Worm (Caenorhabditis elegans) whole organism, L3 larva: ENCODE measurements around the gene C16D9.6.

Experiments
- R02D3.7 ChIP-seq: fragments of 150-350 bp; optimal IDR thresholded peaks from 2 replicates; lab custom pipeline; 2014; ENCODE audit warnings: missing biosample characterization, missing genetic modification characterization
- ZK546.5 ChIP-seq: sonication (generic microtip); optimal IDR thresholded peaks from 2 replicates; lab custom pipeline; 2017; ENCODE audit warnings: missing biosample characterization, missing genetic modification characterization
- ama-1 ChIP-seq: fragments of 150-350 bp; optimal IDR thresholded peaks from 2 replicates; lab custom pipeline; 2018
- ceh-82 ChIP-seq: fragments of 150-350 bp; optimal IDR thresholded peaks from 2 replicates; lab custom pipeline; 2014; ENCODE audit warnings: missing biosample characterization, missing genetic modification characterization
- ceh-9 ChIP-seq: sonication (generic microtip); optimal IDR thresholded peaks from 2 replicates; lab custom pipeline; 2018; ENCODE audit warnings: missing biosample characterization, missing genetic modification characterization
- daf-12 ChIP-seq: fragments of 150-350 bp; optimal IDR thresholded peaks from 2 replicates; lab custom pipeline; 2014; ENCODE audit warnings: missing biosample characterization, missing genetic modification reagents, missing genetic modification characterization
- egl-27 ChIP-seq: sonication (generic microtip); optimal IDR thresholded peaks from 4 replicates; lab custom pipeline; 2017; ENCODE audit warnings: missing biosample characterization, missing genetic modification reagents, missing genetic modification characterization
- elt-1 ChIP-seq: fragments of 150-350 bp; optimal IDR thresholded peaks from 2 replicates; lab custom pipeline; 2014; ENCODE audit warnings: missing biosample characterization, missing genetic modification characterization
- elt-2 ChIP-seq: sonication (generic microtip); optimal IDR thresholded peaks from 2 replicates; lab custom pipeline; 2016; ENCODE audit warnings: missing genetic modification reagents, mild to moderate bottlenecking, missing genetic modification characterization, missing compliant biosample characterization
- elt-3 ChIP-seq, 3 experiments: fragments of 150-350 bp in 1 of 3; sonication (generic microtip) in 2 of 3; optimal IDR thresholded peaks; 2 replicates in 2 of 3; 4 replicates in 1 of 3; lab custom pipeline; 2014 to 2017; ENCODE audit warnings: missing biosample characterization in 3 of 3, missing genetic modification characterization in 3 of 3
- eor-1 ChIP-seq, 2 experiments: fragments of 150-350 bp; optimal IDR thresholded peaks; 2 replicates each; lab custom pipeline; 2014 to 2018; ENCODE audit warnings: missing biosample characterization in 2 of 2, missing genetic modification characterization in 2 of 2
- fkh-10 ChIP-seq: sonication (generic microtip); optimal IDR thresholded peaks from 2 replicates; lab custom pipeline; 2017; ENCODE audit warnings: missing biosample characterization, missing genetic modification reagents, missing genetic modification characterization
- fkh-2 ChIP-seq: fragments of 150-350 bp; optimal IDR thresholded peaks from 2 replicates; lab custom pipeline; 2014; ENCODE audit warnings: missing biosample characterization, missing genetic modification reagents, missing genetic modification characterization
- jun-1 ChIP-seq: fragments of 150-350 bp; optimal IDR thresholded peaks from 2 replicates; lab custom pipeline; 2014; ENCODE audit warnings: missing biosample characterization, missing genetic modification reagents, missing genetic modification characterization
- lin-15B ChIP-seq: fragments of 150-350 bp; optimal IDR thresholded peaks from 2 replicates; lab custom pipeline; 2014; ENCODE audit warnings: missing biosample characterization, missing genetic modification characterization
- lin-39 ChIP-seq: fragments of 150-350 bp; optimal IDR thresholded peaks from 2 replicates; lab custom pipeline; 2018; ENCODE audit warnings: missing biosample characterization, missing genetic modification reagents, missing genetic modification characterization
- mdl-1 ChIP-seq: fragments of 150-350 bp; optimal IDR thresholded peaks from 2 replicates; lab custom pipeline; 2014; ENCODE audit warnings: missing biosample characterization, missing genetic modification characterization
- mml-1 ChIP-seq: fragments of 150-350 bp; sonication (generic microtip); optimal IDR thresholded peaks from 3 replicates; lab custom pipeline; 2014; ENCODE audit warnings: missing biosample characterization, missing genetic modification characterization
- nfya-1 ChIP-seq: sonication (generic microtip); optimal IDR thresholded peaks from 2 replicates; lab custom pipeline; 2017; ENCODE audit warnings: missing genetic modification characterization, mild to moderate bottlenecking, missing compliant biosample characterization, antibody characterized with exemption, moderate library complexity; ENCODE audit not compliant: insufficient read depth
- nhr-23 ChIP-seq: fragments of 150-350 bp; optimal IDR thresholded peaks from 2 replicates; lab custom pipeline; 2014; ENCODE audit warnings: missing biosample characterization, missing genetic modification reagents, missing genetic modification characterization
- nhr-25 ChIP-seq: sonication (generic microtip); optimal IDR thresholded peaks from 2 replicates; lab custom pipeline; 2017; ENCODE audit warnings: missing biosample characterization, missing genetic modification characterization
- nhr-28 ChIP-seq: fragments of 150-350 bp; optimal IDR thresholded peaks from 2 replicates; lab custom pipeline; 2014; ENCODE audit warnings: missing biosample characterization, missing genetic modification characterization
- nhr-43 ChIP-seq: sonication (generic microtip); optimal IDR thresholded peaks from 2 replicates; lab custom pipeline; 2016; ENCODE audit warnings: mild to moderate bottlenecking, missing genetic modification characterization, missing compliant biosample characterization; ENCODE audit not compliant: poor library complexity, severe bottlenecking
- nhr-67 ChIP-seq: fragments of 150-350 bp; optimal IDR thresholded peaks from 2 replicates; lab custom pipeline; 2014; ENCODE audit warnings: missing biosample characterization, missing genetic modification characterization
- nhr-77 ChIP-seq: fragments of 150-350 bp; optimal IDR thresholded peaks from 2 replicates; lab custom pipeline; 2014; ENCODE audit warnings: missing biosample characterization, missing genetic modification characterization
- pha-4 ChIP-seq: fragments of 150-350 bp; optimal IDR thresholded peaks from 2 replicates; lab custom pipeline; 2014; ENCODE audit warnings: missing biosample characterization, missing genetic modification reagents, missing genetic modification characterization
- pqm-1 ChIP-seq: fragments of 150-350 bp; optimal IDR thresholded peaks from 2 replicates; lab custom pipeline; 2017; ENCODE audit warnings: missing biosample characterization, missing genetic modification characterization, inconsistent platforms
- sea-2 ChIP-seq: fragments of 150-350 bp; sonication (generic microtip); optimal IDR thresholded peaks from 4 replicates; lab custom pipeline; 2014; ENCODE audit warnings: missing biosample characterization, missing genetic modification reagents, missing genetic modification characterization
- skn-1 ChIP-seq: fragments of 150-350 bp; optimal IDR thresholded peaks from 2 replicates; lab custom pipeline; 2014; ENCODE audit warnings: missing biosample characterization, missing genetic modification characterization
- snpc-4 ChIP-seq: fragments of 150-350 bp; optimal IDR thresholded peaks from 2 replicates; lab custom pipeline; 2014; ENCODE audit warnings: missing biosample characterization, missing genetic modification characterization
- unc-62 ChIP-seq: fragments of 150-350 bp; sonication (generic microtip); optimal IDR thresholded peaks from 4 replicates; lab custom pipeline; 2014; ENCODE audit warnings: missing biosample characterization, missing genetic modification reagents, missing genetic modification characterization
- ztf-11 ChIP-seq: fragments of 150-350 bp; optimal IDR thresholded peaks from 2 replicates; lab custom pipeline; 2014; ENCODE audit warnings: missing biosample characterization, missing genetic modification characterization
- ztf-4 ChIP-seq: fragments of 150-350 bp; optimal IDR thresholded peaks from 2 replicates; lab custom pipeline; 2014; ENCODE audit warnings: missing biosample characterization, missing genetic modification characterization

C16D9.6 gene

DNA sequence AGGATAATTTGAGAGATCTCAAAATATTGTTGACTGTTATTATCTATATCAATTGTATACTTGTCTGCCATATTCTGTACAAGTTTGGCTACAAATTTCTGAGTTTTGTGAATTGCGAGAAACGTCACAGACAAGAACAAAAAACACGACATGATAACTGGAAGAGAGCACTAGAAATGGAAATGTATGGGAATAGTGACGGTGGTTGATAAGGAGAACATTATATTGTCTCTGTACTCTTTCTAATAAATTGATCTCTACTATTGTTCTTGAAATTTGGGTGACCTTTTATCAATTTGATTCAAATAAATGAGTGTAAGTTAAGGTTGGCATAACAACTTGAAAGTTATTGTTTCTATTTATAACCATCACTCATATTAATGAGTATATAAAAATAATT is 37.3 kb downstream of the C16D9.6 start:
- TF ChIP-seq pha-4 = no peak
- TF ChIP-seq fkh-10 (GFP tag; lab: Kevin White, UChicago) = no peak
- no peak for TF ChIP-seq skn-1
- TF ChIP-seq lin-39 (tag; lab: Kevin White, UChicago) = no peak
- no peak for TF ChIP-seq fkh-2
- TF ChIP-seq elt-2 (tag; lab: Kevin White, UChicago) = peak; percentile 87
- TF ChIP-seq pqm-1 (tag; lab: Kevin White, UChicago) = peak; percentile 83
- TF ChIP-seq lin-15B (tag; lab: Kevin White, UChicago) = no peak

DNA sequence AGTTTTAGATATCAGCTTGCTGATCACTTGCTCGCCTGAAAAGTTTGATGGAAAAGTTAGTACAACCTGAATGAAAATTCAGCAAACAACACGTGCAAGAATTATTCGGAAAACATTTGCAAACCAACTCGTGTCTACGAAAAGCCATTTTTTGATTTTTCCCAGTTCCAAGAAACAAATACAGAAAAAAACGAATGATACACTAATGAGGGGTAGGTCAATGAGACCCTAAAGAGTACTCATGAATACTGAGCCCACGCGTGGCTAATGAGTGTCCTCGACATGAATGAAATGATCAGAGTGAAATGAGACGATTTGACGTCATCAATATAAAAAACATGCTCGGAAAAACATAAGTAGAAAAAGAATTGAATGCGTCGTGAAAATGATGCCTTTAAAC is 38.1 kb downstream of the C16D9.6 start:
- TF ChIP-seq nfya-1 (tag; lab: Kevin White, UChicago) (no peak), ztf-11 (no peak), nhr-28 (tag; lab: Kevin White, UChicago) (no peak), mml-1 (tag; lab: Kevin White, UChicago) (no peak), fkh-10 (GFP tag; lab: Kevin White, UChicago) (no peak), ceh-9 (tag; lab: Kevin White, UChicago) (no peak), ztf-4 (no peak), mdl-1 (tag; lab: Kevin White, UChicago) (no peak), unc-62 (no peak), eor-1 (tag; optimal IDR thresholded peaks at IDR 0.05; lab: Kevin White, UChicago) (no peak), snpc-4 (tag; lab: Kevin White, UChicago) (no peak), jun-1 (no peak), R02D3.7 (tag; lab: Kevin White, UChicago) (no peak), nhr-25 (no peak), ZK546.5 (tag; lab: Kevin White, UChicago) (no peak)

DNA sequence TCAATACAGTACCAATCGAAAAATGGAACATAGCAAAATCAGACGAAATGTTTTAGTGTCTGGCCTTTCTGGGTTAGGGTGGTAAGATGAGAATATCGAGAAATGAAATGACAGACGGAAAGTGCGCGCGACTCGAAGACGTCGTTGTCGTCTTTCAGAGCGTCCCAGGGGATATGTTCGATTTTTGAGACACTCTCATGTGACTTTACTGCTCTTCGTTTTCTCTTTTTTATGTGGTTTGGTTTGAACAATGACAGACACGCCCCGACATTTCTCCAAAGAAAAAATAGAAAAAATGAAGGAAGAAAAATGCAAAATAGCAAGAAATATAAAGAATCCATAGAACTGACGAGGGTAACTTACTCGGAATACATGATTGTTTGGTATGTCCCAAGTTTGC is 39.6 kb downstream of the C16D9.6 start:
- TF ChIP-seq nfya-1 (tag; lab: Kevin White, UChicago) = peak; percentile 19
- no peak for TF ChIP-seq ama-1 (lab: Kevin White, UChicago)
- TF ChIP-seq sea-2 = no peak
- TF ChIP-seq R02D3.7 (tag; lab: Kevin White, UChicago) = no peak
- TF ChIP-seq nhr-23 (tag; lab: Kevin White, UChicago) = no peak
- TF ChIP-seq, all 47 proteins: peak for 1

DNA sequence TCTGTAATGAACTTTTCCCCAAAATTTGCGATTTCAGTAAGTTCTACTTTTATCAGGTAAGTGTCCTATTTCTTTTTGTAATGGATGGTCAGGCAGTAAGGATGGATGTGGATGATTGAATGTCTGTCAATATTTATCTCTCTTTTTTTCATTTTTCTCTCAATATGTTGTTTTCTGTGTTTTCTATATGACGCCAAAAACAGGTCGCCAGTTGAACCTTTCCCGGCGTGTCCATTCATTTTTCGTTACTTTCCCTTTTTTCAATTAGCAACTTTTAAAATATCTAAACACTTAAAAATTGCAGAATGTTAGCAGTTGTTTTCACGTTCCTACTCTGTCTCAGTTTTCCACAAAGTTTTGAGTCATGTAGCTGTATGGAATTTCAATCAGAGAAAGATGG is 43.2 kb downstream of the C16D9.6 start, which contains the start of gene timp-1:
TSS of gene timp-1 (plus strand) at position 305 of the 400 bp plus-strand sequence.
- no peak for TF ChIP-seq nfya-1 (tag; lab: Kevin White, UChicago)
- TF ChIP-seq ztf-4 = no peak
- TF ChIP-seq nhr-28 (tag; lab: Kevin White, UChicago) = no peak
- no peak for TF ChIP-seq ZK546.5 (tag; lab: Kevin White, UChicago)
- TF ChIP-seq nhr-23 (tag; lab: Kevin White, UChicago) = peak; percentile 45
- no peak for TF ChIP-seq elt-1 (tag; lab: Kevin White, UChicago)
- no peak for TF ChIP-seq elt-3 (tag; optimal IDR thresholded peaks at IDR 0.05; lab: Kevin White, UChicago)

DNA sequence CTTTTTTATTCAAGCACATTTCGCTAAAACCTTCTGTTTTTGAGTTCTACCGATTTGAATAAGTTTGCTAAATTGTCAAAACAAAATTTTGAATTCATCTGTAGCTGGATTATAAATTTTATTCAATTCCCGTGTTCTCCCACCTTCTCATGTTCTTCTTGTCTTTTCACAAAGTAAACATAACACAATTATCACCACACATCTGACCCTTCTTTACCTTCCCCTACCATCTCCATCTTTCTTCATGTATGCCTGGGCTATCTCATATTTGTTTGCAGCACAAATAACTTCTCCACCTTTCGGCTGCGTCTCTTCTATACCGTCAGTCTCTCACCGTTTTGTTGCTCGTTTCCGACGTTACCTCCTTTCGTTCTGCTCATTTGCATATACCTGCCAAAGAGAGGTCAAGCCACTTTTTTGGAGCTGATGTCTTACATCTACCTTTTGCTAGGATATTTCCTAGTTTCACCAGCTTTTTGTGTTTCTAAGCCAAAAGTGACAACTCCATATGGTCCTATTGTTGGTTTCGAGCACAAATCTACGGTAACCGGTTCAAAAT is 46.9 kb downstream of the C16D9.6 start, which contains the start of gene cest-17:
TSS of gene cest-17 (plus strand) at position 248 of the 559 bp plus-strand sequence.
- TF ChIP-seq pqm-1 (tag; lab: Kevin White, UChicago) (peak; percentile 16), pha-4 (peak; percentile 76), nhr-28 (tag; lab: Kevin White, UChicago) (no peak), ztf-11 (no peak), elt-2 (tag; lab: Kevin White, UChicago) (peak; percentile 21)

DNA sequence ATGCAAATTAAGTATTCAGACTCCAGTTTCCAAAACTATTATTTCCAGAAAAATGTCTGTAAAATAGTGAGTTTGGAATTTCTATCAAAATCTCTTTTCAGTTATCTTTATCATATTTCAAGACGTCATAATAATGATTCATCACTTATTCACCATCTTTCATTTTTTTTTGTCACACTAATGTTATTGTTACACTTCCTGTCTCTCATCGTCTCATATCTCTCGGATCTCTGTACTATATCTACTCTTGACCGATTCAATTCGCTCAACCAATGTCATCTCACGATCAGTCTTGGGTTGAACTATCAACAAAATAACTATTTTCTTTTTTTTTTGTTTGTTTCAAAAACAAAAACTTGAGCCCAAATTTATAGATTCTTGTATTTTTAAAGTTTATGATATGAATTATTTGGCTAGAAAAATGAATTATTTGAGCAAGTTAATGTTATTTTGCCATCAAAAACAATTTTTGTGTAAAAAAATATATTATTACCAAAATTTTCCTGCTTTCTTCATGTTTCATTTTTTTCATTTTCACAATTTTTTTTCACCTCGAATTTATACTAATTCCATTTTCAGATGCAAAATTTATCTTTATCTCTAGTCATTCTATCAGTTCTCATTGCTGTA is 48.8 kb downstream of the C16D9.6 start, which contains the start of gene cri-2:
TSS of gene cri-2 (plus strand) at position 580 of the 630 bp plus-strand sequence.
- no peak for TF ChIP-seq lin-15B (tag; lab: Kevin White, UChicago)
- TF ChIP-seq nhr-67 (tag; lab: Kevin White, UChicago) = no peak
- TF ChIP-seq sea-2 = no peak
- no peak for TF ChIP-seq elt-2 (tag; lab: Kevin White, UChicago)
- TF ChIP-seq ceh-9 (tag; lab: Kevin White, UChicago) = no peak
- TF ChIP-seq daf-12 (tag; lab: Kevin White, UChicago) = no peak
- TF ChIP-seq nhr-25 = peak; percentile 35
- TF ChIP-seq fkh-2 = no peak
- TF ChIP-seq snpc-4 (tag; lab: Kevin White, UChicago) = no peak
- peak; percentile 65 for TF ChIP-seq nhr-23 (tag; lab: Kevin White, UChicago)
- peak; percentile 16 for TF ChIP-seq nhr-43 (tag; lab: Kevin White, UChicago)
- no peak for TF ChIP-seq nhr-77 (tag; lab: Kevin White, UChicago)
- TF ChIP-seq ceh-82 (tag; lab: Kevin White, UChicago) = no peak
- TF ChIP-seq egl-27 (tag; lab: Kevin White, UChicago) = peak; percentile 24
- TF ChIP-seq, all 47 proteins: peak for 4
